Worm (Caenorhabditis elegans): ENCODE measurements around the gene fipr-18.
A peak's percentile ranks its signal among the peaks of the same experiment; 100 is the strongest.
"Not testable (repeated sequence)": the region's sequence is repeated elsewhere in the genome, so short reads cannot be mapped to it uniquely, and the experiment has no call there.

The fipr-18 gene

DNA sequence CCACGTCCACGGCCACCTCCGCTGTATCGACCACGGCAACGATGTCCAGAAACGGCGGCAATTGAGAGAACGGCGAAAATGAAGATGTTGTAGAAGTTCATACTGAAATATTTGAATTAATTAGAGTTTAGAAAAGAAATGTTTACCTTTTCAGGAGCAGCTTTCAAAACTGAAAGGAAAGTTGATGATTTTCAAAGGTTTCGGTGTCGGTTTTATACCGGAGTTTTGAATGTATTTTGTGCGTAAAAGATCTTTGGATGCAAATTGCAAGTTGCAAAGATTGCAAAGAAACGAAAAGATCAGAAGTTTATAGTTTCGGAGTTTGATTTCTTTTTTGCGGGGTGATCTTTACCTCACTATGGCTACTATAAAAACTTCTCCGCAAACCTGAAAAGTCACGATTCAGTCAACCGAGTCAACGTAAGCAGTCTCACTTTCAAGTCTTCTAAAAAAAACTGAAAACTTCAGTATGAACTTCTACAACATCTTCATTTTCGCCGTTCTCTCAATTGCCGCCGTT is at the start of gene fipr-18, which contains the start of gene fipr-19:
Gene fipr-18 (plus strand): TSS at position 470 of the 520 bp plus-strand sequence.
Gene fipr-19 (minus strand): TSS at position 101 of the 520 bp plus-strand sequence.
- TF ChIP-seq tab-1 (GFP tag; IDR thresholded peaks at IDR 0.05) (no peak), ref-1 (GFP tag; conservative IDR thresholded peaks at IDR 0.05) (no peak), T22C8.4 (GFP tag; IDR thresholded peaks at IDR 0.05) (no peak), cog-1 (tag; optimal IDR thresholded peaks at IDR 0.05) (no peak), ztf-29 (GFP tag; IDR thresholded peaks at IDR 0.05) (no peak), klf-2 (GFP tag; conservative IDR thresholded peaks at IDR 0.05) (no peak), med-1 (GFP tag; optimal IDR thresholded peaks at IDR 0.05; ENCODE audit: insufficient read depth) (no peak), ztf-23 (GFP tag; IDR thresholded peaks at IDR 0.05) (no peak), flt-1 (GFP tag; IDR thresholded peaks at IDR 0.05) (no peak)

ce11 chrIII:7453653-7454124 is 5.4 kb upstream of the fipr-18 start, which contains the start of gene alh-12:
Gene alh-12, plus strand, starts transcription at chrIII:7454074.
- TF ChIP-seq cog-1 (tag; optimal IDR thresholded peaks at IDR 0.05) (no peak), flt-1 (GFP tag; IDR thresholded peaks at IDR 0.05) (no peak), T22C8.4 (GFP tag; IDR thresholded peaks at IDR 0.05) (no peak), tab-1 (GFP tag; IDR thresholded peaks at IDR 0.05) (no peak), ref-1 (GFP tag; conservative IDR thresholded peaks at IDR 0.05) (no peak), ztf-23 (GFP tag; IDR thresholded peaks at IDR 0.05) (no peak), ztf-29 (GFP tag; IDR thresholded peaks at IDR 0.05) (no peak), med-1 (GFP tag; optimal IDR thresholded peaks at IDR 0.05; ENCODE audit: insufficient read depth) (no peak), klf-2 (GFP tag; conservative IDR thresholded peaks at IDR 0.05) (no peak)

DNA sequence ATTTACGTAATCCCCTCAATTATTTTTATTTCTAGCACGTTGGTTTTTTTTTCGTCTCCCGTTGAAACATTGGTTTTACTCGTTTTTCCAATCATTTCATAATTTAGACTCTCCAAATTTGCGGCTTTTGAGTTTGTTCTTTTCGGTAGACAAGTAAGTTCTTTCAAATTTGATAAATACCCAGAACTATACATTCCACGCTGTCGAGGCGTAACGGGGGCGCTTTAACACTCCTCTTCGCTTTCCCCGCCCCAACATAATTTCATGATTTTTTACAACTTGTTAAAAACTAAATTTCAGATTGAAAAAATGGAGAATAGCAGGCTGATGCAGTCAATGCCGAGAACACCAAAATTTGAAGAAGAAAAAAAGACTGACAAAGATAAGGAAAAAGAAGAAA is 2.5 kb upstream of the fipr-18 start, which contains the start of gene Y69F12A.1:
Gene Y69F12A.1 (plus strand): TSS at position 301 of the 400 bp plus-strand sequence.
- TF ChIP-seq T22C8.4 (GFP tag; IDR thresholded peaks at IDR 0.05) (no peak), ztf-29 (GFP tag; IDR thresholded peaks at IDR 0.05) (no peak), ztf-23 (GFP tag; IDR thresholded peaks at IDR 0.05) (no peak), flt-1 (GFP tag; IDR thresholded peaks at IDR 0.05) (no peak), cog-1 (tag; optimal IDR thresholded peaks at IDR 0.05) (no peak), tab-1 (GFP tag; IDR thresholded peaks at IDR 0.05) (no peak), med-1 (GFP tag; optimal IDR thresholded peaks at IDR 0.05; ENCODE audit: insufficient read depth) (no peak), ref-1 (GFP tag; conservative IDR thresholded peaks at IDR 0.05) (no peak), klf-2 (GFP tag; conservative IDR thresholded peaks at IDR 0.05) (no peak)

- TF ChIP-seq cog-1 (tag; optimal IDR thresholded peaks at IDR 0.05) (no peak), T22C8.4 (GFP tag; IDR thresholded peaks at IDR 0.05) (no peak)
Observed at ce11 chrIII:7460018-7460417, 903 bp downstream of the fipr-18 start, which contains the start of gene mls-1. Gene mls-1, plus strand, starts transcription at chrIII:7460341.

DNA sequence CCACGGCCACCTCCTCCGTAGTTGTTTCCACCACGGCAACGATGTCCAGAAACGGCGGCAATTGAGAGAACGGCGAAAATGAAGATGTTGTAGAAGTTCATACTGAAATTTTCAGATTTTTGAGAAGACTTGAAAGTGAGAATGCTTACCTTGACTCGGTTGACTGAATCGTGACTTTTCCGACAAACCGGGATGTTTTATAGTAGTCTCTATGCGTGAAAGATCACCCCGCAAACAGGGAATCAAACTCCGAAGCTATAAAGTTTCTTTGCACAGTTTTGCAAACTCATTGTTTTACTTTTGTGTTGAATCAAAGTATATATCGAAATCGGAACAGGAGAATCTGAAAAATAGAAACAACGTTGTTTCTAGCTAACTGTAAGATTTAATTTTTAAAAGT is 3.2 kb downstream of the fipr-18 start, which contains the start of gene fipr-20:
Gene fipr-20 (minus strand): TSS at position 101 of the 400 bp plus-strand sequence.
- TF ChIP-seq ztf-29 (GFP tag; IDR thresholded peaks at IDR 0.05): no peak
- no peak for TF ChIP-seq ztf-23 (GFP tag; IDR thresholded peaks at IDR 0.05)
- TF ChIP-seq flt-1 (GFP tag; IDR thresholded peaks at IDR 0.05): no peak

DNA sequence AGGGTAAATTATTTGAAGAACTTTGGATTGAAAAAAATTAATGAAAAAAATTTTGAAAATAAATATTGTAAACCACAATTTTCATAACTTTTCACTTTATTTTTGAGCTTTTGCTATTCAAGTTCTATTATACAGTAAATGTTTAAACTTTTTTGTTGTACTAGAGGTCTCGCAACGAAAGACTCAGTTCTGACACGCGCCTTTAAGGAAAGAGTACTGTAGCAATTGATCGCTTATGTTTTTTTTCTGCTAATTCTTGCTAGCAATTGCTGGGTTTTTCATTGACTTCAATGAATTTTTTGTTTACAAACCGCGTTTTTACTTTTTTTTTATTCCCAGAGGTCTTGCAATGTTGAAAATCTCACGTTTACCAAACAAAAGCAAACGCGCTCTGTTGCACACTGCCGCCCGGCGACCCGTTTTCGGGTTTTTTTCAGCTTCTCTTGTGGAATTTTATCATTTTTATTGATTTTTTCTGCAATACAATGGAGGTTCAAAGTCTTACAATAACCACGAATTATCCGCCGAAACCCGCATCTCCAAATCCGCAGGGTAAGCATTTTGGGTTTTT is 4.4 kb downstream of the fipr-18 start, which contains the start of gene H14A12.3:
Gene H14A12.3 (plus strand): TSS at position 360 of the 571 bp plus-strand sequence.
- TF ChIP-seq ztf-29 (GFP tag; IDR thresholded peaks at IDR 0.05) (no peak), flt-1 (GFP tag; IDR thresholded peaks at IDR 0.05) (no peak), klf-2 (GFP tag; conservative IDR thresholded peaks at IDR 0.05) (no peak), T22C8.4 (GFP tag; IDR thresholded peaks at IDR 0.05) (no peak), med-1 (GFP tag; optimal IDR thresholded peaks at IDR 0.05; ENCODE audit: insufficient read depth) (no peak), ztf-23 (GFP tag; IDR thresholded peaks at IDR 0.05) (no peak), tab-1 (GFP tag; IDR thresholded peaks at IDR 0.05) (no peak), ref-1 (GFP tag; conservative IDR thresholded peaks at IDR 0.05) (no peak), cog-1 (tag; optimal IDR thresholded peaks at IDR 0.05) (no peak)

DNA sequence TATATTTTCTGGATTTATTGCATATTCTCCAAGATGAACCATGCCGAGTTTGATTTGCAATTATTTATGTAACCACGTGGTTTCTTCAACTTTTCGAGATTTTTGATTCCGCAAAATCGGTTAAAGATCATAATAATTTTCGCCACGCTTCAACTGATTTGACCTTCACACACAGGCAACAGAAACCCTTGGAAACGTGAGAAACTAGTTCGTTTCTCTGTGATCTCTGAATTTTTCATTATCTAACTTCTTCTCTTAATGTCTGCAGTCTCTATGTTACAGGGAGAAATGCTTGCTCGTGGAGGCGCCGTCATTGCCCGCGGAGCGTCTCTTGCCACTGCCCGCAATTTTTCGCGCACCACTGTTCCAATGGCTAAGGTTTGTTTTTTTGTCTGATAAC is 6.2 kb downstream of the fipr-18 start, which contains the start of gene fum-1:
Gene fum-1 (plus strand): TSS at position 259 of the 400 bp plus-strand sequence.
- TF ChIP-seq med-1 (GFP tag; optimal IDR thresholded peaks at IDR 0.05; ENCODE audit: insufficient read depth) (no peak), T22C8.4 (GFP tag; IDR thresholded peaks at IDR 0.05) (no peak), ztf-23 (GFP tag; IDR thresholded peaks at IDR 0.05) (no peak), ztf-29 (GFP tag; IDR thresholded peaks at IDR 0.05) (no peak), klf-2 (GFP tag; conservative IDR thresholded peaks at IDR 0.05) (no peak), cog-1 (tag; optimal IDR thresholded peaks at IDR 0.05) (peak; percentile 6), flt-1 (GFP tag; IDR thresholded peaks at IDR 0.05) (no peak), tab-1 (GFP tag; IDR thresholded peaks at IDR 0.05) (no peak)

DNA sequence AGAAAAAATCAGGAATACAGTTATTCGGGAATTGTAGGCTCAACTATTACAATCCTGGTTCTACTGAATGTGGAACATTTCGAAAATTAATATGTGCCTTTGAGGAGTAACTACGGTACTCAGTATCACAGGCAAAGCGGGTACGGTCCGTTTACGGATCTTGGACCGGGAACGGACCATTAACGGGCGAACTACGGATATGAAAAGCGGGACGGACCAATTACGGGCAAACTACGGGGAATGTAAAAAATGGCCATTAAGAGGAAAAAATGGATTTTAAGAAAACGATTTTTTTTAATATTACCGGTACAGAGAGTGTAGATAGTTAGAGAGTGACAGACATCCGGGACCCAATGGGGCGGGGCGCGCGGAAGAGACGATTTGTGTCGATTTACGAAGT is 9.9 kb downstream of the fipr-18 start, which contains the start of gene H14A12.5:
Gene H14A12.5 (minus strand): TSS at position 101 of the 400 bp plus-strand sequence.
- not testable (repeated sequence) for TF ChIP-seq cog-1 (tag; optimal IDR thresholded peaks at IDR 0.05); ref-1 (GFP tag; conservative IDR thresholded peaks at IDR 0.05); T22C8.4 (GFP tag; IDR thresholded peaks at IDR 0.05)

ce11 chrIII:7478932-7479331 is 19.8 kb downstream of the fipr-18 start:
- TF ChIP-seq tab-1 (GFP tag; IDR thresholded peaks at IDR 0.05) (no peak), T22C8.4 (GFP tag; IDR thresholded peaks at IDR 0.05) (no peak), cog-1 (tag; optimal IDR thresholded peaks at IDR 0.05) (no peak), ztf-29 (GFP tag; IDR thresholded peaks at IDR 0.05) (no peak), ref-1 (GFP tag; conservative IDR thresholded peaks at IDR 0.05) (no peak), klf-2 (GFP tag; conservative IDR thresholded peaks at IDR 0.05) (no peak), flt-1 (GFP tag; IDR thresholded peaks at IDR 0.05) (no peak), ztf-23 (GFP tag; IDR thresholded peaks at IDR 0.05) (no peak), med-1 (GFP tag; optimal IDR thresholded peaks at IDR 0.05; ENCODE audit: insufficient read depth) (no peak)

DNA sequence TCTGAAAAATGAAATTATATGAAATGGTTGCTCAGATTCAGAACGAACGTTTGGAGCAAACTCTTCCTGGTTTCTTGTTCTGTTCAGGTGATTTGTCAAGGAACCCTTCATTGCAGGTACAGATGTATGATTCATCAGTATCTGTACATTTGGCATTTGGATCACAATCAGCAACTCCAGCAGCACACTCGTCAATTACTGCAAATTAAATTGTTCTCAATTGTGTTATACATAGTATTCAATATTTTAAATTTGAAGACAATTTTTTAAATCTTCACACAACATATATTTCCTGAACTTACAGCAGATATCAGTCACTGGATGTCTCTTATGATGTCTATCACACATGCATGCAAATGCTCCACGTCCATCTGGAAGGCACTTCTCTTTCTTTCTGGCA is 25.6 kb downstream of the fipr-18 start:
- TF ChIP-seq med-1 (GFP tag; optimal IDR thresholded peaks at IDR 0.05; ENCODE audit: insufficient read depth) (no peak), ztf-23 (GFP tag; IDR thresholded peaks at IDR 0.05) (no peak), T22C8.4 (GFP tag; IDR thresholded peaks at IDR 0.05) (no peak), ztf-29 (GFP tag; IDR thresholded peaks at IDR 0.05) (no peak), ref-1 (GFP tag; conservative IDR thresholded peaks at IDR 0.05) (no peak), klf-2 (GFP tag; conservative IDR thresholded peaks at IDR 0.05) (no peak), flt-1 (GFP tag; IDR thresholded peaks at IDR 0.05) (no peak), cog-1 (tag; optimal IDR thresholded peaks at IDR 0.05) (no peak), tab-1 (GFP tag; IDR thresholded peaks at IDR 0.05) (no peak)

Data from whole organism, midembryonic.